Worm (Caenorhabditis elegans) whole organism, late embryonic: ENCODE data around the gene exo-1.

Experiments
- ama-1 ChIP-seq: fragments of 150-350 bp; optimal IDR thresholded peaks from 2 replicates; lab custom pipeline; 2014
- ceh-22 ChIP-seq: sonication (generic microtip); optimal IDR thresholded peaks from 2 replicates; lab custom pipeline; 2017; ENCODE audit warnings: missing biosample characterization, missing genetic modification characterization
- ets-4 ChIP-seq: sonication (generic microtip); optimal IDR thresholded peaks from 2 replicates; lab custom pipeline; 2016; ENCODE audit warnings: missing genetic modification characterization, missing compliant biosample characterization
- tbx-2 ChIP-seq: sonication (generic microtip); optimal IDR thresholded peaks from 2 replicates; lab custom pipeline; 2016; ENCODE audit warnings: missing genetic modification characterization, missing compliant biosample characterization

DNA sequence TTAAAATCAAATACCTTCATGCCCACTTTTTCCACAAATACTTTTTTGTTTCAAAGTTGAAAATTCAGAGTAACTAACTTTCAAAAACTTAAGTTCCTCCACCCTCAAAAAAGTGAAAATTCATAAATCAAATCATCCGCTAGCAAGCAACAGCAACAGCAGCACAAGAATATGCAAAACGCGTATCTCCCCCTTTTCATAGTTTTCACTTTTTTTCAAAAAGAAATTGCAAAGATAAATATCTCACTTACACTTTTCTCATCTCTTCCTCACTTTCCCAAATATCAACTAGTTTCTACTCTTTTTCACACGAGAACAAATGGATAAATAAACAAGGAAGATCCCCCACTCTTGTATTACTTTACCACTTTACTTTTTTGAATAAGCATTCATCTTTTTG lies 41.6 kb upstream of the exo-1 start:
- TF ChIP-seq ama-1 (lab: Kevin White, UChicago) (no peak), ets-4 (tag; lab: Kevin White, UChicago) (no peak), tbx-2 (no peak), ceh-22 (tag; lab: Kevin White, UChicago) (no peak)
